Fruit fly (Drosophila melanogaster) S2 (cell line): ENCODE results near the gene beta4GalNAcTB.

ENCODE experiments used
- CG8478 ChIP-seq: fragments of >200 bp; optimal IDR thresholded peaks from 2 replicates; lab custom pipeline; 2018
- CTCF ChIP-seq, 2 experiments: fragments of >200 bp; optimal IDR thresholded peaks; 2 replicates each; lab custom pipeline; 2018

- no peak for TF ChIP-seq CG8478 (lab: Kevin White, UChicago)
- no peak for TF ChIP-seq CTCF (optimal IDR thresholded peaks at IDR 0.05; lab: Kevin White, UChicago)
Measured at dm6 chr3R:29068430-29069207, 34.8 kb upstream of the beta4GalNAcTB start.
